Worm (Caenorhabditis elegans) whole organism, young adult: ENCODE data around the gene sru-7.

ENCODE experiments used
- B0019.2 ChIP-seq: fragments of 200-800 bp; sonication (Bioruptor generic); conservative IDR thresholded peaks from 2 replicates; pipeline ENCODE4 v1.3.6; 2022; ENCODE audit warnings: missing genetic modification reagents, missing genetic modification characterization, missing compliant biosample characterization
- B0261.1 ChIP-seq: sonication (generic microtip); optimal IDR thresholded peaks from 2 replicates; lab custom pipeline; 2016; ENCODE audit warnings: mild to moderate bottlenecking, missing genetic modification characterization, moderate library complexity, missing compliant biosample characterization
- B0336.3 ChIP-seq: fragments of 200-800 bp; sonication (Bioruptor generic); IDR thresholded peaks from 2 replicates; pipeline ENCODE4 v1.3.6; 2022; ENCODE audit warnings: missing genetic modification characterization, missing compliant biosample characterization
- F22D6.2 ChIP-seq: sonication (generic microtip); optimal IDR thresholded peaks from 2 replicates; lab custom pipeline; 2016; ENCODE audit warnings: mild to moderate bottlenecking, missing genetic modification characterization, missing compliant biosample characterization
- F49E8.2 ChIP-seq: sonication (generic microtip); optimal IDR thresholded peaks from 3 replicates; lab custom pipeline; 2017; ENCODE audit warnings: missing genetic modification characterization, mild to moderate bottlenecking, missing compliant biosample characterization, antibody characterized with exemption, moderate library complexity; ENCODE audit not compliant: insufficient read depth
- Y53F4B.3 ChIP-seq: fragments of 200-800 bp; sonication (Bioruptor generic); IDR thresholded peaks from 2 replicates; pipeline ENCODE4 v1.3.6; 2022; ENCODE audit warnings: missing genetic modification reagents, missing genetic modification characterization, missing compliant biosample characterization
- efl-1 ChIP-seq: fragments of 150-350 bp; optimal IDR thresholded peaks from 2 replicates; lab custom pipeline; 2014; ENCODE audit warnings: missing biosample characterization, missing genetic modification reagents, missing genetic modification characterization
- lin-26 ChIP-seq: fragments of 200-800 bp; sonication (Bioruptor generic); IDR thresholded peaks from 2 replicates; pipeline ENCODE4 v1.3.6; 2022; ENCODE audit warnings: missing genetic modification reagents, missing genetic modification characterization, missing compliant biosample characterization
- snpc-4 ChIP-seq, 5 experiments: fragments of 150-350 bp in 1 of 5; sonication (generic microtip) in 4 of 5; optimal IDR thresholded peaks; 2 replicates each; lab custom pipeline; 2014 to 2018; ENCODE audit warnings: missing genetic modification characterization in 5 of 5, missing biosample characterization in 3 of 5, antibody characterized with exemption in 2 of 5, mild to moderate bottlenecking in 2 of 5, missing compliant biosample characterization in 2 of 5, missing genotype in 2 of 5, moderate library complexity in 2 of 5, missing genetic modification reagents in 1 of 5
- sptf-2 ChIP-seq: fragments of 200-800 bp; sonication (Bioruptor generic); optimal IDR thresholded peaks from 2 replicates; lab custom pipeline; 2018; ENCODE audit warnings: mild to moderate bottlenecking, missing genetic modification characterization, missing compliant biosample characterization

ce11 chrIV:8496263-8496662, 3.9 kb downstream of the sru-7 start, which contains the start of gene C28C12.12:
- TF ChIP-seq B0336.3 (GFP tag; lab: Robert Waterston, UW) (no peak), lin-26 (GFP tag; lab: Robert Waterston, UW) (no peak), Y53F4B.3 (GFP tag; lab: Robert Waterston, UW) (no peak), B0019.2 (GFP tag; lab: Robert Waterston, UW) (no peak), B0261.1 (tag; lab: Kevin White, UChicago) (no peak), sptf-2 (GFP tag; lab: Kevin White, UChicago) (no peak), snpc-4 (GFP tag; optimal IDR thresholded peaks at IDR 0.05; lab: Kevin White, UChicago) (no peak), snpc-4 (tag; optimal IDR thresholded peaks at IDR 0.05; lab: Kevin White, UChicago) (no peak), F49E8.2 (tag; lab: Kevin White, UChicago) (no peak), F22D6.2 (tag; lab: Kevin White, UChicago) (no peak), efl-1 (GFP tag; lab: Kevin White, UChicago) (no peak)
